Fruit fly (Drosophila melanogaster) whole organism, embryonic: ENCODE measurements around the gene Sirt4.

ENCODE experiments used
- B-H1 ChIP-seq: fragments of 200-800 bp; sonication (Bioruptor generic); IDR thresholded peaks from 3 replicates; pipeline ENCODE4 v1.3.6; 2022; ENCODE audit warnings: missing biosample characterization, missing genetic modification characterization
- BEAF-32 ChIP-seq: fragments of 200-800 bp; sonication (Bioruptor generic); optimal IDR thresholded peaks from 3 replicates; lab custom pipeline; 2017; ENCODE audit warnings: missing biosample characterization, missing genetic modification characterization, mild to moderate bottlenecking, moderate library complexity, missing genetic modification reagents
- Bgb ChIP-seq: fragments of 200-800 bp; sonication (Bioruptor generic); IDR thresholded peaks from 2 replicates; pipeline ENCODE4 v1.3.6; 2022; ENCODE audit warnings: missing biosample characterization, missing genetic modification characterization; ENCODE audit not compliant: partially characterized antibody
- CG11560 ChIP-seq: fragments of 200-800 bp; sonication (Bioruptor generic); IDR thresholded peaks from 3 replicates; pipeline ENCODE4 v1.3.6; 2022; ENCODE audit warnings: missing biosample characterization, missing genetic modification characterization
- CG12659 ChIP-seq: fragments of 200-800 bp; sonication (Bioruptor generic); optimal IDR thresholded peaks from 3 replicates; lab custom pipeline; 2017; ENCODE audit warnings: mild to moderate bottlenecking, missing biosample characterization, missing genetic modification reagents, missing genetic modification characterization
- CG13287 ChIP-seq: fragments of 200-800 bp; sonication (Bioruptor generic); IDR thresholded peaks from 2 replicates; pipeline ENCODE4 v1.3.6; 2022; ENCODE audit warnings: missing biosample characterization, missing genetic modification characterization; ENCODE audit not compliant: partially characterized antibody
- CG14014 ChIP-seq: fragments of 200-800 bp; sonication (Bioruptor generic); IDR thresholded peaks from 2 replicates; pipeline ENCODE4 v1.3.6; 2022; ENCODE audit warnings: missing biosample characterization, missing genetic modification characterization
- CG1603 ChIP-seq: fragments of 200-800 bp; sonication (Bioruptor generic); optimal IDR thresholded peaks from 2 replicates; lab custom pipeline; 2019; ENCODE audit warnings: missing biosample characterization, mild to moderate bottlenecking, missing genetic modification characterization, moderate library complexity
- CG1832 ChIP-seq: fragments of 200-800 bp; sonication (Bioruptor generic); optimal IDR thresholded peaks from 2 replicates; lab custom pipeline; 2017; ENCODE audit warnings: missing biosample characterization, mild to moderate bottlenecking, missing genetic modification characterization, inconsistent platforms
- CG2199 ChIP-seq: fragments of 200-800 bp; sonication (Bioruptor generic); IDR thresholded peaks from 3 replicates; pipeline ENCODE4 v1.3.6; 2022; ENCODE audit warnings: missing biosample characterization, missing genetic modification characterization
- CG2202 ChIP-seq: fragments of 200-800 bp; sonication (Bioruptor generic); optimal IDR thresholded peaks from 2 replicates; lab custom pipeline; 2018; ENCODE audit warnings: missing biosample characterization, mild to moderate bottlenecking, missing genetic modification characterization
- CG2875 ChIP-seq: fragments of 200-800 bp; sonication (Bioruptor generic); optimal IDR thresholded peaks from 2 replicates; lab custom pipeline; 2017; ENCODE audit warnings: missing biosample characterization, mild to moderate bottlenecking, missing genetic modification characterization, missing genetic modification reagents
- CG30020 ChIP-seq: fragments of 200-800 bp; optimal IDR thresholded peaks from 2 replicates; lab custom pipeline; 2019; ENCODE audit warnings: missing biosample characterization, mild to moderate bottlenecking, missing genetic modification characterization, moderate library complexity
- CG3065 ChIP-seq: fragments of 200-800 bp; sonication (Bioruptor generic); optimal IDR thresholded peaks from 2 replicates; lab custom pipeline; 2016; ENCODE audit warnings: missing biosample characterization, missing genetic modification characterization
- CG3163 ChIP-seq: fragments of 200-800 bp; sonication (Bioruptor generic); optimal IDR thresholded peaks from 3 replicates; lab custom pipeline; 2016; ENCODE audit warnings: missing biosample characterization, missing genetic modification characterization
- CG33557 ChIP-seq: fragments of 200-800 bp; sonication (Bioruptor generic); optimal IDR thresholded peaks from 2 replicates; lab custom pipeline; 2019; ENCODE audit warnings: missing biosample characterization, mild to moderate bottlenecking, missing genetic modification characterization, moderate library complexity
- CG3838 ChIP-seq: fragments of 200-800 bp; sonication (Bioruptor generic); optimal IDR thresholded peaks from 3 replicates; lab custom pipeline; 2016; ENCODE audit warnings: missing biosample characterization, missing genetic modification characterization
- CG4282 ChIP-seq: fragments of 200-800 bp; sonication (Bioruptor generic); optimal IDR thresholded peaks from 2 replicates; lab custom pipeline; 2016; ENCODE audit warnings: missing biosample characterization, missing genetic modification characterization
- CG4424 ChIP-seq: fragments of 200-800 bp; sonication (Bioruptor generic); optimal IDR thresholded peaks from 3 replicates; lab custom pipeline; 2016; ENCODE audit warnings: missing biosample characterization, missing genetic modification characterization
- CG8388 ChIP-seq: fragments of 200-800 bp; sonication (Bioruptor generic); optimal IDR thresholded peaks from 2 replicates; lab custom pipeline; 2019; ENCODE audit warnings: missing biosample characterization, mild to moderate bottlenecking, missing genetic modification characterization, moderate library complexity
- CG9932 ChIP-seq: fragments of 200-800 bp; sonication (Bioruptor generic); IDR thresholded peaks from 2 replicates; pipeline ENCODE4 v1.3.6; 2022; ENCODE audit warnings: missing biosample characterization, missing genetic modification characterization
- D19B ChIP-seq: fragments of 200-800 bp; sonication (Bioruptor generic); optimal IDR thresholded peaks from 2 replicates; lab custom pipeline; 2017; ENCODE audit warnings: missing biosample characterization, mild to moderate bottlenecking, missing genetic modification characterization
- Drgx ChIP-seq: fragments of 200-800 bp; sonication (Bioruptor generic); IDR thresholded peaks from 2 replicates; pipeline ENCODE4 v1.3.6; 2022; ENCODE audit warnings: missing biosample characterization, missing genetic modification characterization
- H2.0 ChIP-seq: fragments of 200-800 bp; sonication (Bioruptor generic); IDR thresholded peaks from 2 replicates; pipeline ENCODE4 v1.3.6; 2022; ENCODE audit warnings: missing biosample characterization, missing genetic modification characterization
- Hsf ChIP-seq: fragments of 200-800 bp; sonication (Bioruptor generic); optimal IDR thresholded peaks from 3 replicates; lab custom pipeline; 2016; ENCODE audit warnings: missing biosample characterization, missing genetic modification characterization
- MTF-1 ChIP-seq: fragments of 200-800 bp; sonication (Bioruptor generic); optimal IDR thresholded peaks from 2 replicates; lab custom pipeline; 2018; ENCODE audit warnings: missing biosample characterization, mild to moderate bottlenecking, missing genetic modification characterization, borderline replicate concordance
- Med ChIP-seq: fragments of 200-800 bp; sonication (Bioruptor generic); peaks from one replicate; lab custom pipeline; 2016; ENCODE audit warnings: missing biosample characterization, missing genetic modification characterization, mild to moderate bottlenecking, inconsistent platforms, moderate library complexity
- Nf-YB ChIP-seq: fragments of 200-800 bp; sonication (Bioruptor generic); optimal IDR thresholded peaks from 3 replicates; lab custom pipeline; 2019; ENCODE audit warnings: missing biosample characterization, mild to moderate bottlenecking, missing genetic modification characterization, moderate library complexity
- PHDP ChIP-seq: fragments of 200-800 bp; sonication (Bioruptor generic); optimal IDR thresholded peaks from 3 replicates; lab custom pipeline; 2018; ENCODE audit warnings: missing biosample characterization, mild to moderate bottlenecking, missing genetic modification characterization, moderate library complexity
- Ssrp ChIP-seq: fragments of 200-800 bp; sonication (Bioruptor generic); optimal IDR thresholded peaks from 2 replicates; lab custom pipeline; 2018; ENCODE audit warnings: missing biosample characterization, mild to moderate bottlenecking, missing genetic modification characterization, moderate library complexity
- Stat92E ChIP-seq, 3 experiments: fragments of >200 bp in 2 of 3; fragments of 200-800 bp in 1 of 3; sonication (Bioruptor generic) in 1 of 3; optimal IDR thresholded peaks; 2 replicates each; lab custom pipeline; 2017 to 2019; ENCODE audit warnings: missing biosample characterization in 3 of 3, missing genetic modification characterization in 3 of 3, mild to moderate bottlenecking in 1 of 3, moderate library complexity in 1 of 3
- Trl ChIP-seq, 3 experiments: fragments of >200 bp in 2 of 3; fragments of 200-800 bp in 1 of 3; sonication (Bioruptor generic) in 1 of 3; optimal IDR thresholded peaks; 2 replicates in 1 of 3; 3 replicates in 2 of 3; lab custom pipeline; 2016 to 2017; ENCODE audit warnings: missing biosample characterization in 1 of 3, missing genetic modification characterization in 1 of 3
- abd-A ChIP-seq: fragments of 200-800 bp; sonication (Bioruptor generic); optimal IDR thresholded peaks from 3 replicates; lab custom pipeline; 2019; ENCODE audit warnings: missing biosample characterization, mild to moderate bottlenecking, missing genetic modification characterization, moderate library complexity
- ac ChIP-seq: fragments of 200-800 bp; sonication (Bioruptor generic); optimal IDR thresholded peaks from 3 replicates; lab custom pipeline; 2017; ENCODE audit warnings: missing biosample characterization, mild to moderate bottlenecking, missing genetic modification characterization
- crol ChIP-seq: fragments of 200-800 bp; sonication (Bioruptor generic); IDR thresholded peaks from 2 replicates; pipeline ENCODE4 v1.3.6; 2022; ENCODE audit warnings: missing biosample characterization, missing genetic modification characterization
- dpn ChIP-seq, 2 experiments: fragments of 200-800 bp; sonication (Bioruptor generic); optimal IDR thresholded peaks; 3 replicates each; lab custom pipeline; 2016; ENCODE audit warnings: missing biosample characterization in 2 of 2, missing genetic modification characterization in 2 of 2
- ftz-f1 ChIP-seq: fragments of 200-800 bp; sonication (Bioruptor generic); optimal IDR thresholded peaks from 2 replicates; lab custom pipeline; 2016; ENCODE audit warnings: missing biosample characterization, missing genetic modification characterization
- gsb ChIP-seq: fragments of 200-800 bp; sonication (Bioruptor generic); IDR thresholded peaks from 2 replicates; pipeline ENCODE4 v1.3.6; 2022; ENCODE audit warnings: missing biosample characterization, missing genetic modification characterization
- mld ChIP-seq: fragments of 200-800 bp; sonication (Bioruptor generic); IDR thresholded peaks from 3 replicates; pipeline ENCODE4 v1.3.6; 2022; ENCODE audit warnings: missing biosample characterization, missing genetic modification characterization; ENCODE audit not compliant: partially characterized antibody
- nerfin-1 ChIP-seq: fragments of 200-800 bp; sonication (Bioruptor generic); optimal IDR thresholded peaks from 3 replicates; lab custom pipeline; 2019; ENCODE audit warnings: missing biosample characterization, mild to moderate bottlenecking, missing genetic modification characterization, moderate library complexity
- row ChIP-seq: fragments of 200-800 bp; sonication (Bioruptor generic); IDR thresholded peaks from 3 replicates; pipeline ENCODE4 v1.3.6; 2022; ENCODE audit warnings: missing biosample characterization, missing genetic modification characterization
- run ChIP-seq: fragments of 200-800 bp; sonication (Bioruptor generic); optimal IDR thresholded peaks from 3 replicates; lab custom pipeline; 2018; ENCODE audit warnings: missing biosample characterization, mild to moderate bottlenecking, missing genetic modification characterization
- salm ChIP-seq: fragments of 200-800 bp; sonication (Bioruptor generic); optimal IDR thresholded peaks from 2 replicates; lab custom pipeline; 2018; ENCODE audit warnings: missing biosample characterization, mild to moderate bottlenecking, missing genetic modification characterization
- sc ChIP-seq, 3 experiments: fragments of >200 bp in 2 of 3; fragments of 200-800 bp in 1 of 3; sonication (Bioruptor generic) in 1 of 3; optimal IDR thresholded peaks; 2 replicates in 2 of 3; 3 replicates in 1 of 3; lab custom pipeline; 2017; ENCODE audit warnings: mild to moderate bottlenecking in 1 of 3, missing biosample characterization in 1 of 3, missing genetic modification characterization in 1 of 3, missing genetic modification reagents in 1 of 3
- sens ChIP-seq: fragments of 200-800 bp; sonication (Bioruptor generic); peaks from one replicate; lab custom pipeline; 2016; ENCODE audit warnings: missing biosample characterization, missing genetic modification characterization
- slou ChIP-seq: fragments of 200-800 bp; sonication (Bioruptor generic); optimal IDR thresholded peaks from 3 replicates; lab custom pipeline; 2016; ENCODE audit warnings: missing biosample characterization, missing genetic modification characterization
- toy ChIP-seq: fragments of 200-800 bp; sonication (Bioruptor generic); IDR thresholded peaks from 2 replicates; pipeline ENCODE4 v1.3.6; 2022; ENCODE audit warnings: missing biosample characterization, missing genetic modification characterization
- ttk ChIP-seq: fragments of 200-800 bp; sonication (Bioruptor generic); IDR thresholded peaks from 2 replicates; pipeline ENCODE4 v2.1.2; 2022; ENCODE audit warnings: missing biosample characterization, missing genetic modification characterization
- yki ChIP-seq: fragments of >200 bp; optimal IDR thresholded peaks from 3 replicates; lab custom pipeline; 2018

The Sirt4 gene

dm6 chrX:5636529-5637099 lies 29.1 kb downstream of the Sirt4 start:
- TF ChIP-seq gsb (GFP tag; lab: Robert Waterston, UW): no peak
- peak; percentile 78 for TF ChIP-seq CG1832 (GFP tag; lab: Kevin White, UChicago)
- no peak for TF ChIP-seq CG8388 (GFP tag; lab: Kevin White, UChicago)
- no peak for TF ChIP-seq PHDP (tag; lab: Kevin White, UChicago)
- TF ChIP-seq slou (GFP tag; lab: Kevin White, UChicago): no peak
- no peak for TF ChIP-seq mld
- no peak for TF ChIP-seq ac
- TF ChIP-seq Med (GFP tag; lab: Kevin White, UChicago): peak; percentile 56
- TF ChIP-seq CG2875 (GFP tag; lab: Kevin White, UChicago): no peak
- no peak for TF ChIP-seq ftz-f1 (GFP tag; lab: Kevin White, UChicago)
- TF ChIP-seq abd-A (tag; lab: Kevin White, UChicago): peak; percentile 36
- no peak for TF ChIP-seq CG3163 (GFP tag; lab: Kevin White, UChicago)
- no peak for TF ChIP-seq CG30020 (tag; lab: Kevin White, UChicago)
- TF ChIP-seq CG3838: no peak
- TF ChIP-seq row (GFP tag; lab: Robert Waterston, UW): no peak
- no peak for TF ChIP-seq CG4282 (GFP tag; lab: Kevin White, UChicago)
- no peak for TF ChIP-seq CG2202 (tag; lab: Kevin White, UChicago)
- TF ChIP-seq run (tag; lab: Kevin White, UChicago): no peak
- no peak for TF ChIP-seq MTF-1
- no peak for TF ChIP-seq CG13287 (GFP tag; lab: Robert Waterston, UW)
- peak; percentile 50 for TF ChIP-seq Nf-YB (GFP tag; lab: Kevin White, UChicago)
- TF ChIP-seq Stat92E (GFP tag; optimal IDR thresholded peaks at IDR 0.05; lab: Kevin White, UChicago): no peak
- TF ChIP-seq CG3065 (GFP tag; lab: Kevin White, UChicago): peak; percentile 8
- no peak for TF ChIP-seq CG2199 (GFP tag; lab: Robert Waterston, UW)
- peak; percentile 34 for TF ChIP-seq sens (GFP tag; lab: Kevin White, UChicago)
- no peak for TF ChIP-seq toy
- TF ChIP-seq CG33557 (GFP tag; lab: Kevin White, UChicago): no peak
- no peak for TF ChIP-seq salm (tag; lab: Kevin White, UChicago)
- peak; percentile 78 for TF ChIP-seq crol
- peak; percentile 52 for TF ChIP-seq nerfin-1
- peak; percentile 69 to 70 for TF ChIP-seq Trl (optimal IDR thresholded peaks at IDR 0.05; lab: Kevin White, UChicago)
- TF ChIP-seq Trl (GFP tag; optimal IDR thresholded peaks at IDR 0.05; lab: Kevin White, UChicago): no peak
- no peak for TF ChIP-seq CG9932 (GFP tag; lab: Robert Waterston, UW)
- no peak for TF ChIP-seq CG1603 (tag; lab: Kevin White, UChicago)
- TF ChIP-seq Bgb (GFP tag; lab: Robert Waterston, UW): peak; percentile 12; the same call in 1 of the 2 replicates
- no peak for TF ChIP-seq sc (optimal IDR thresholded peaks at IDR 0.05; lab: Kevin White, UChicago)
- TF ChIP-seq sc (GFP tag; optimal IDR thresholded peaks at IDR 0.05; lab: Kevin White, UChicago): no peak
- no peak for TF ChIP-seq CG11560 (tag; lab: Robert Waterston, UW)
- peak; percentile 6 for TF ChIP-seq yki (lab: Kevin White, UChicago)
- TF ChIP-seq CG4424 (GFP tag; lab: Kevin White, UChicago): no peak
- TF ChIP-seq Ssrp (tag; lab: Kevin White, UChicago): no peak

DNA sequence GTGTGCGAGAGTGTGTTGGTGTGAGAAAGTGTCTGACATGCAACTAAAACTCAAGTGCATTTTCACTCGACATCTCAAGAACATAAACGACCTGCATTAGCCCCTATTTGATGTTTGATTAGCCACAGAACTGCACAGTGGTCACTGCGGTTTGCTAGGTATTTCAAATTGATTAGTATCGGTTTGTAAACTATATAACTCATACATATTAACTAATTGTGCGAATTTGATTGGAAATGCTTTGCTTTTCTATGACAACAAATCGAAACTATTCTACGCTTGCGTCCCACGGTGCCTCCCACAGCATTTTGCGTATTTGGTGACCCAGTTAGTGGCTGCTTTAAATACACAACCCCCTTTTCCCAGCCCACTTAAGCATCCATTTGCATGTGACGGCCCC lies 31.0 kb downstream of the Sirt4 start:
- TF ChIP-seq CG14014 (GFP tag; lab: Robert Waterston, UW) (no peak), dpn (GFP tag; optimal IDR thresholded peaks at IDR 0.05; lab: Kevin White, UChicago) (no peak), CG12659 (GFP tag; lab: Kevin White, UChicago) (no peak), sens (GFP tag; lab: Kevin White, UChicago) (peak; percentile 55), H2.0 (no peak), ttk (0 out of 2 replicates have a peak, but pooled peaks have one; percentile 19), BEAF-32 (GFP tag; lab: Kevin White, UChicago) (no peak), Hsf (GFP tag; lab: Kevin White, UChicago) (no peak), B-H1 (GFP tag; lab: Robert Waterston, UW) (no peak), Drgx (GFP tag; lab: Robert Waterston, UW) (peak; percentile 51), D19B (GFP tag; lab: Kevin White, UChicago) (no peak)
